Worm (Caenorhabditis elegans): ENCODE measurements around the gene F55C5.10.

Gene F55C5.10

ce11 chrV:12271495-12271894, 11.8 kb upstream of the F55C5.10 start, which contains the start of the genes tsfm-1 and capg-2:
Gene tsfm-1 (minus strand): TSS chrV:12271551.
Gene capg-2 (plus strand): TSS chrV:12271873.
- no peak for TF ChIP-seq tra-4 (tag; optimal IDR thresholded peaks at IDR 0.05)
- no peak for TF ChIP-seq F13C5.2 (tag; optimal IDR thresholded peaks at IDR 0.05)
- TF ChIP-seq ama-1 (optimal IDR thresholded peaks at IDR 0.05) = no peak
- no peak for TF ChIP-seq tbx-37 (GFP tag; conservative IDR thresholded peaks at IDR 0.05)
- no peak for TF ChIP-seq pes-1 (GFP tag; IDR thresholded peaks at IDR 0.05)
- TF ChIP-seq B0310.2 (tag; optimal IDR thresholded peaks at IDR 0.05) = no peak
- no peak for TF ChIP-seq ets-7 (tag; optimal IDR thresholded peaks at IDR 0.05)
- no peak for TF ChIP-seq tbx-11 (GFP tag; IDR thresholded peaks at IDR 0.05)

ce11 chrV:12275714-12276113, 7.6 kb upstream of the F55C5.10 start:
- TF ChIP-seq aly-1 (tag; optimal IDR thresholded peaks at IDR 0.05) = no peak
- no peak for TF ChIP-seq F13C5.2 (tag; optimal IDR thresholded peaks at IDR 0.05)
- no peak for TF ChIP-seq flt-1 (GFP tag; IDR thresholded peaks at IDR 0.05)
- TF ChIP-seq hmg-4 (GFP tag; optimal IDR thresholded peaks at IDR 0.05) = no peak
- no peak for TF ChIP-seq sea-1 (GFP tag; conservative IDR thresholded peaks at IDR 0.05)
- TF ChIP-seq tbx-11 (GFP tag; IDR thresholded peaks at IDR 0.05) = no peak
- no peak for TF ChIP-seq scrt-1 (GFP tag; IDR thresholded peaks at IDR 0.05)
- TF ChIP-seq ets-7 (tag; optimal IDR thresholded peaks at IDR 0.05) = no peak
- no peak for TF ChIP-seq hnd-1 (tag; optimal IDR thresholded peaks at IDR 0.05)
- TF ChIP-seq ceh-36 (tag; optimal IDR thresholded peaks at IDR 0.05) = no peak
- no peak for TF ChIP-seq B0310.2 (tag; optimal IDR thresholded peaks at IDR 0.05)
- no peak for TF ChIP-seq tbx-37 (GFP tag; conservative IDR thresholded peaks at IDR 0.05)
- no peak for TF ChIP-seq pes-1 (GFP tag; IDR thresholded peaks at IDR 0.05)
- no peak for TF ChIP-seq tra-4 (tag; optimal IDR thresholded peaks at IDR 0.05)
- no peak for TF ChIP-seq hmbx-1 (tag; optimal IDR thresholded peaks at IDR 0.05)

ce11 chrV:12276946-12277345, 6.3 kb upstream of the F55C5.10 start, which contains the start of gene bnc-1:
Gene bnc-1 (minus strand): TSS chrV:12277046.
- TF ChIP-seq flt-1 (GFP tag; IDR thresholded peaks at IDR 0.05) (no peak), tra-4 (tag; optimal IDR thresholded peaks at IDR 0.05) (no peak), ceh-13 (GFP tag; optimal IDR thresholded peaks at IDR 0.05) (no peak), ama-1 (optimal IDR thresholded peaks at IDR 0.05) (no peak), pes-1 (GFP tag; IDR thresholded peaks at IDR 0.05) (no peak), sea-1 (GFP tag; conservative IDR thresholded peaks at IDR 0.05) (no peak), aly-1 (tag; optimal IDR thresholded peaks at IDR 0.05) (no peak), F13C5.2 (tag; optimal IDR thresholded peaks at IDR 0.05) (no peak), tbx-11 (GFP tag; IDR thresholded peaks at IDR 0.05) (no peak), ceh-36 (tag; optimal IDR thresholded peaks at IDR 0.05) (no peak), hmg-4 (GFP tag; optimal IDR thresholded peaks at IDR 0.05) (no peak), hnd-1 (tag; optimal IDR thresholded peaks at IDR 0.05) (no peak), tbx-37 (GFP tag; conservative IDR thresholded peaks at IDR 0.05) (no peak), ets-7 (tag; optimal IDR thresholded peaks at IDR 0.05) (no peak), B0310.2 (tag; optimal IDR thresholded peaks at IDR 0.05) (no peak), hmbx-1 (tag; optimal IDR thresholded peaks at IDR 0.05) (no peak)

- TF ChIP-seq hmbx-1 (tag; optimal IDR thresholded peaks at IDR 0.05) (no peak), sea-1 (GFP tag; conservative IDR thresholded peaks at IDR 0.05) (no peak), ceh-36 (tag; optimal IDR thresholded peaks at IDR 0.05) (peak; percentile 3)
Observed at ce11 chrV:12281508-12281907, 1.8 kb upstream of the F55C5.10 start.

DNA sequence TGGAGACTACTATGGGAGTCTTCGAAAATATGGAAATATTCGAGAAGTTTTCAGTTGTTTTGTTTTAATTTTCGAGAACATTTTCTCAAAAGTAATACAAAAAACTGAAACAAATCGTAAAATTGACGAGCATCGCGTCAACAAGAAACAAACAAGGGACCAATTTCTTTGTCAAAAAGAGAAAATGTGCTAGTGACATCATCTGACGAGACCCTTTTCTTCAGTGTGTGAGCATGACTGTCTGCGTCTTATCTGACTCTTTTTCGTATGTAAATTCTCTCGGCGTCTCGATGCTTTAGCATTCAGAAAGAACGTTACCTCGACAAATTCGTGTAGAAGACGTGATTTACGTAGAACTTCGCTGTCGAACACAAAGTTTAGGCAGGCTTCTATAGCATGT, 4.4 kb downstream of the F55C5.10 start:
- TF ChIP-seq tra-4 (tag; optimal IDR thresholded peaks at IDR 0.05) (no peak), hmg-4 (GFP tag; optimal IDR thresholded peaks at IDR 0.05) (no peak), ama-1 (optimal IDR thresholded peaks at IDR 0.05) (no peak), aly-1 (tag; optimal IDR thresholded peaks at IDR 0.05) (no peak)

- no peak for TF ChIP-seq tbx-11 (GFP tag; IDR thresholded peaks at IDR 0.05)
- TF ChIP-seq pes-1 (GFP tag; IDR thresholded peaks at IDR 0.05) = no peak
- no peak for TF ChIP-seq aly-1 (tag; optimal IDR thresholded peaks at IDR 0.05)
- no peak for TF ChIP-seq hmg-4 (GFP tag; optimal IDR thresholded peaks at IDR 0.05)
- TF ChIP-seq ets-7 (tag; optimal IDR thresholded peaks at IDR 0.05) = no peak
- TF ChIP-seq hnd-1 (tag; optimal IDR thresholded peaks at IDR 0.05) = no peak
- no peak for TF ChIP-seq tra-4 (tag; optimal IDR thresholded peaks at IDR 0.05)
- TF ChIP-seq ama-1 (optimal IDR thresholded peaks at IDR 0.05) = no peak
- TF ChIP-seq hmbx-1 (tag; optimal IDR thresholded peaks at IDR 0.05) = no peak
- TF ChIP-seq F13C5.2 (tag; optimal IDR thresholded peaks at IDR 0.05) = no peak
- no peak for TF ChIP-seq sea-1 (GFP tag; conservative IDR thresholded peaks at IDR 0.05)
- no peak for TF ChIP-seq B0310.2 (tag; optimal IDR thresholded peaks at IDR 0.05)
- TF ChIP-seq ceh-13 (GFP tag; optimal IDR thresholded peaks at IDR 0.05) = no peak
- TF ChIP-seq ceh-36 (tag; optimal IDR thresholded peaks at IDR 0.05) = no peak
Observed at ce11 chrV:12288577-12288976, 5.3 kb downstream of the F55C5.10 start, which contains the start of gene rskd-1. Gene rskd-1 (minus strand): TSS chrV:12288615.

DNA sequence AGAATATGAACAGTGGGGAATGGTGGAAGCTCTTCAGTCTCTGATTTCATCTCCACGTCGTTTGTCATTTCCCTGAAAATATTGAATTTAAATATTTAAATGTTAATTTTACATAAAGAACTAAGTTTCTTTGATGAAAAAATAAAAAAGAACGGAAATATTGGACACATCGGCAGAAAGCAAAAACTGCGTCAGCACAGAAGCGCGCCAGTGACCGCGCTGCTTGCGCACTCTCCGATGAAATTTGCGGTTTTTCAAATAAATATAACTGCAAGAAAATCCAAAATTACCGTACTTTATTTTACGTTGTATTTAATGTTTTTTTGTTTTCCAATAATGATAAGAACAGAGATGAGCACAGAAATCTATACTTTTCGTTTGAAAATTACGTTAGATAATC, 8.3 kb downstream of the F55C5.10 start, which contains the start of the genes srpa-68 and srh-16:
Gene srpa-68, minus strand, starts transcription at position 72 of the 400 bp plus-strand sequence.
Gene srh-16, plus strand, starts transcription at position 275 of the 400 bp plus-strand sequence.
- TF ChIP-seq pes-1 (GFP tag; IDR thresholded peaks at IDR 0.05) (peak; percentile 80), ama-1 (optimal IDR thresholded peaks at IDR 0.05) (no peak), F13C5.2 (tag; optimal IDR thresholded peaks at IDR 0.05) (peak; percentile 89), B0310.2 (tag; optimal IDR thresholded peaks at IDR 0.05) (peak; percentile 28), hnd-1 (tag; optimal IDR thresholded peaks at IDR 0.05) (peak; percentile 39), ceh-13 (GFP tag; optimal IDR thresholded peaks at IDR 0.05) (no peak), scrt-1 (GFP tag; IDR thresholded peaks at IDR 0.05) (0 out of 2 replicates have a peak, but pooled peaks have one; percentile 56), hmbx-1 (tag; optimal IDR thresholded peaks at IDR 0.05) (no peak), sea-1 (GFP tag; conservative IDR thresholded peaks at IDR 0.05) (no peak), tra-4 (tag; optimal IDR thresholded peaks at IDR 0.05) (no peak), tbx-37 (GFP tag; conservative IDR thresholded peaks at IDR 0.05) (0 out of 2 replicates have a peak, but pooled peaks have one; percentile 17), ets-7 (tag; optimal IDR thresholded peaks at IDR 0.05) (no peak), flt-1 (GFP tag; IDR thresholded peaks at IDR 0.05) (peak; percentile 74), ceh-36 (tag; optimal IDR thresholded peaks at IDR 0.05) (peak; percentile 29), aly-1 (tag; optimal IDR thresholded peaks at IDR 0.05) (no peak), hmg-4 (GFP tag; optimal IDR thresholded peaks at IDR 0.05) (peak; percentile 70), tbx-11 (GFP tag; IDR thresholded peaks at IDR 0.05) (peak; percentile 42; the same call in 1 of the 2 replicates)

All from whole organism, early embryonic.